Worm (Caenorhabditis elegans) whole organism, L4/young adult: ENCODE data around the gene ddi-1.

ENCODE experiments used
- W03F9.2 ChIP-seq: fragments of 150-350 bp; optimal IDR thresholded peaks from 2 replicates; lab custom pipeline; 2014; ENCODE audit warnings: missing biosample characterization, missing genetic modification characterization
- dao-5 ChIP-seq: sonication (generic microtip); optimal IDR thresholded peaks from 2 replicates; lab custom pipeline; 2016; ENCODE audit warnings: missing genotype, missing genetic modification characterization, moderate library complexity, missing compliant biosample characterization
- him-1 ChIP-seq: sonication (generic microtip); optimal IDR thresholded peaks from 2 replicates; lab custom pipeline; 2016; ENCODE audit warnings: missing genotype, missing genetic modification reagents, missing genetic modification characterization, missing compliant biosample characterization

DNA sequence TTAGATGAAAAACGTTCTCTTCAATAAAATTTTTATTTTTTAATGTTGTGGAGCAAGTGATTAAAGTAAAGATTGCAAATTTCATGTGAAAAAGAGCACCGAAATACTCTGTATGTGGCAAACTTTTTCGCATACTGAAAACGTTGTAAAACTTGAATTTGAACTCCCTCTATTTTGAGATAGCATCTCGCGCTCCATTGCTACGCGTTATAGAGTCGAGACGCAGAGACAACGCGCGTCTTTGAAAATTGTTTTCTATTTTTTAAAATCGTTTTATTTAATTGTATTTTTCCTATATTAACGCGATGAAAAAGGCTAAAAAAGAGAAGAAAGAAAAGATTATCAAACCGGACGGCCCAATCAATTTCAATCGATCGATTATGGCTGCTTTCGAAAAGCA is 25.9 kb downstream of the ddi-1 start, which contains the start of gene fan-1:
- TF ChIP-seq W03F9.2 (tag; lab: Kevin White, UChicago) (peak; percentile 30), him-1 (tag; lab: Kevin White, UChicago) (peak; percentile 61), dao-5 (no peak)
